Worm (Caenorhabditis elegans): Measurements from ENCODE around the gene C50F4.6.

DNA sequence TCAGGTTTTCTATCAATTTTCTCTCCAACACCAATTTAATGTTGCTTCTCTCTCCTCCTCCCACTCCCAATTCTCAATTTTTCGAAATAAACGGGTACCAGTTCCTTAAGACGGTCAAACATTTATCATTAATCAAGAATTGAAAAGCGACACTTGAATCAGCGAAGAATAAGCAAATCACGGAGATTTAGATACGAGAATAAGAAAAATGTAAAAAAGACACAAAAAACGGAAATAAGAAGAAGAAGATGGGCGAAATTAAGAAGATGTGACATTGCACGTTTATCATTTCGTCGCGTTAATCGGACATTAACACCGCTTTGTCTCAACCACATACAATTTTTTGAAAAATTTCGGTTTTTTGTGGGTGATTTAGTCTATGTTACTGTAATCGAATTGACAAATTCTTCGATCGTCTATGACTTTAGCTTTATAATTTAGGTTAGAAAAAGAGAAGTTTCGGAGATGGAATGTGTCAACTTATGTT, 41.4 kb upstream of the C50F4.6 start, which contains the start of gene haao-1:
- TF ChIP-seq hlh-1 (tag; optimal IDR thresholded peaks at IDR 0.05) = no peak
- TF ChIP-seq snpc-4 (tag; optimal IDR thresholded peaks at IDR 0.05) = no peak
- TF ChIP-seq sem-2 (GFP tag; optimal IDR thresholded peaks at IDR 0.05) = no peak
- no peak for TF ChIP-seq bed-3 (GFP tag; optimal IDR thresholded peaks at IDR 0.05)
- TF ChIP-seq unc-62 (GFP tag; optimal IDR thresholded peaks at IDR 0.05) = no peak
- TF ChIP-seq mep-1 (tag; optimal IDR thresholded peaks at IDR 0.05) = no peak
- no peak for TF ChIP-seq nhr-28 (tag; optimal IDR thresholded peaks at IDR 0.05)
- no peak for TF ChIP-seq lsy-2 (tag; optimal IDR thresholded peaks at IDR 0.05)
- TF ChIP-seq nhr-12 (tag; optimal IDR thresholded peaks at IDR 0.05) = no peak
